Fruit fly (Drosophila melanogaster) whole organism, embryonic: ENCODE measurements around the gene CG6403.

Experiments
- Aef1 ChIP-seq: fragments of 200-800 bp; sonication (Bioruptor generic); IDR thresholded peaks from 3 replicates; pipeline ENCODE4 v1.3.6; 2022; ENCODE audit warnings: missing biosample characterization, missing genetic modification characterization
- B-H1 ChIP-seq: fragments of 200-800 bp; sonication (Bioruptor generic); IDR thresholded peaks from 3 replicates; pipeline ENCODE4 v1.3.6; 2022; ENCODE audit warnings: missing biosample characterization, missing genetic modification characterization
- CG10274 ChIP-seq: fragments of 200-800 bp; sonication (Bioruptor generic); optimal IDR thresholded peaks from 3 replicates; lab custom pipeline; 2017; ENCODE audit warnings: missing biosample characterization, mild to moderate bottlenecking, missing genetic modification characterization
- CG10654 ChIP-seq: fragments of 200-800 bp; sonication (Bioruptor generic); optimal IDR thresholded peaks from 2 replicates; lab custom pipeline; 2016; ENCODE audit warnings: missing biosample characterization, missing genetic modification characterization
- CG12299 ChIP-seq: fragments of 200-800 bp; sonication (Bioruptor generic); optimal IDR thresholded peaks from 2 replicates; lab custom pipeline; 2018; ENCODE audit warnings: missing biosample characterization, mild to moderate bottlenecking, missing genetic modification characterization
- CG13775 ChIP-seq: fragments of 200-800 bp; sonication (Bioruptor generic); optimal IDR thresholded peaks from 3 replicates; lab custom pipeline; 2017; ENCODE audit warnings: missing biosample characterization, mild to moderate bottlenecking, missing genetic modification characterization
- CG14014 ChIP-seq: fragments of 200-800 bp; sonication (Bioruptor generic); IDR thresholded peaks from 2 replicates; pipeline ENCODE4 v1.3.6; 2022; ENCODE audit warnings: missing biosample characterization, missing genetic modification characterization
- CG14441 ChIP-seq: fragments of 200-800 bp; sonication (Bioruptor generic); IDR thresholded peaks from 2 replicates; pipeline ENCODE4 v1.3.6; 2022; ENCODE audit warnings: missing biosample characterization, missing genetic modification characterization
- CG17385 ChIP-seq: fragments of 200-800 bp; sonication (Bioruptor generic); optimal IDR thresholded peaks from 3 replicates; lab custom pipeline; 2018; ENCODE audit warnings: missing biosample characterization, mild to moderate bottlenecking, missing genetic modification characterization
- CG17912 ChIP-seq: fragments of 200-800 bp; sonication (Bioruptor generic); optimal IDR thresholded peaks from 2 replicates; lab custom pipeline; 2018; ENCODE audit warnings: missing biosample characterization, mild to moderate bottlenecking, missing genetic modification characterization
- CG18619 ChIP-seq: fragments of 200-800 bp; sonication (Bioruptor generic); optimal IDR thresholded peaks from 3 replicates; lab custom pipeline; 2017; ENCODE audit warnings: missing biosample characterization, mild to moderate bottlenecking, missing genetic modification characterization
- CG2120 ChIP-seq: fragments of 200-800 bp; sonication (Bioruptor generic); optimal IDR thresholded peaks from 3 replicates; lab custom pipeline; 2016; ENCODE audit warnings: missing biosample characterization, missing genetic modification characterization
- CG2129 ChIP-seq: fragments of 200-800 bp; sonication (Bioruptor generic); IDR thresholded peaks from 2 replicates; pipeline ENCODE4 v1.3.6; 2022; ENCODE audit warnings: missing biosample characterization, missing genetic modification characterization; ENCODE audit not compliant: partially characterized antibody
- CG30020 ChIP-seq: fragments of 200-800 bp; optimal IDR thresholded peaks from 2 replicates; lab custom pipeline; 2019; ENCODE audit warnings: missing biosample characterization, mild to moderate bottlenecking, missing genetic modification characterization, moderate library complexity
- CG3065 ChIP-seq: fragments of 200-800 bp; sonication (Bioruptor generic); optimal IDR thresholded peaks from 2 replicates; lab custom pipeline; 2016; ENCODE audit warnings: missing biosample characterization, missing genetic modification characterization
- CG31224 ChIP-seq: fragments of 200-800 bp; sonication (Bioruptor generic); IDR thresholded peaks from 2 replicates; pipeline ENCODE4 v1.3.6; 2022; ENCODE audit warnings: missing biosample characterization, missing genetic modification characterization
- CG6272 ChIP-seq: fragments of 200-800 bp; sonication (Bioruptor generic); IDR thresholded peaks from 2 replicates; pipeline ENCODE4 v1.3.6; 2022; ENCODE audit warnings: missing biosample characterization, missing genetic modification characterization
- CG6791 ChIP-seq: fragments of 200-800 bp; sonication (Bioruptor generic); IDR thresholded peaks from 3 replicates; pipeline ENCODE4 v1.3.6; 2022; ENCODE audit warnings: missing biosample characterization, missing genetic modification characterization; ENCODE audit not compliant: partially characterized antibody
- CG7786 ChIP-seq: fragments of 200-800 bp; sonication (Bioruptor generic); optimal IDR thresholded peaks from 2 replicates; lab custom pipeline; 2016; ENCODE audit warnings: missing biosample characterization, missing genetic modification characterization
- CG8388 ChIP-seq: fragments of 200-800 bp; sonication (Bioruptor generic); optimal IDR thresholded peaks from 2 replicates; lab custom pipeline; 2019; ENCODE audit warnings: missing biosample characterization, mild to moderate bottlenecking, missing genetic modification characterization, moderate library complexity
- CG8478 ChIP-seq: fragments of >200 bp; optimal IDR thresholded peaks from 2 replicates; lab custom pipeline; 2018
- D ChIP-seq, 2 experiments: fragments of 200-800 bp in 1 of 2; fragments of >200 bp in 1 of 2; sonication (Bioruptor generic) in 1 of 2; optimal IDR thresholded peaks; 2 replicates in 1 of 2; 3 replicates in 1 of 2; lab custom pipeline; 2017; ENCODE audit warnings: mild to moderate bottlenecking in 1 of 2, missing biosample characterization in 1 of 2, missing genetic modification characterization in 1 of 2, missing genetic modification reagents in 1 of 2
- Dek ChIP-seq: fragments of 200-800 bp; sonication (Bioruptor generic); optimal IDR thresholded peaks from 3 replicates; lab custom pipeline; 2019; ENCODE audit warnings: missing biosample characterization, mild to moderate bottlenecking, missing genetic modification characterization, moderate library complexity
- Dll ChIP-seq: fragments of 200-800 bp; sonication (Bioruptor generic); IDR thresholded peaks from 4 replicates; pipeline ENCODE4 v1.3.6; 2022; ENCODE audit warnings: missing biosample characterization, missing genetic modification characterization; ENCODE audit not compliant: partially characterized antibody
- Doc2 ChIP-seq: fragments of 200-800 bp; sonication (Bioruptor generic); IDR thresholded peaks from 2 replicates; pipeline ENCODE4 v1.3.6; 2022; ENCODE audit warnings: missing biosample characterization, missing genetic modification characterization
- H2.0 ChIP-seq: fragments of 200-800 bp; sonication (Bioruptor generic); IDR thresholded peaks from 2 replicates; pipeline ENCODE4 v1.3.6; 2022; ENCODE audit warnings: missing biosample characterization, missing genetic modification characterization
- HLHmδ ChIP-seq: fragments of 200-800 bp; sonication (Bioruptor generic); optimal IDR thresholded peaks from 2 replicates; lab custom pipeline; 2018; ENCODE audit warnings: missing biosample characterization, mild to moderate bottlenecking, missing genetic modification characterization, moderate library complexity
- Hr3 ChIP-seq: fragments of 200-800 bp; sonication (Bioruptor generic); optimal IDR thresholded peaks from 3 replicates; lab custom pipeline; 2016; ENCODE audit warnings: missing biosample characterization, missing genetic modification characterization
- Lpt ChIP-seq: fragments of >200 bp; optimal IDR thresholded peaks from 2 replicates; lab custom pipeline; 2018; ENCODE audit warnings: missing biosample characterization, missing genetic modification characterization
- MTF-1 ChIP-seq: fragments of 200-800 bp; sonication (Bioruptor generic); optimal IDR thresholded peaks from 2 replicates; lab custom pipeline; 2018; ENCODE audit warnings: missing biosample characterization, mild to moderate bottlenecking, missing genetic modification characterization, borderline replicate concordance
- Optix ChIP-seq: fragments of 200-800 bp; sonication (Bioruptor generic); IDR thresholded peaks from 3 replicates; pipeline ENCODE4 v1.3.6; 2022; ENCODE audit warnings: missing biosample characterization, missing genetic modification characterization
- PHDP ChIP-seq: fragments of 200-800 bp; sonication (Bioruptor generic); optimal IDR thresholded peaks from 3 replicates; lab custom pipeline; 2018; ENCODE audit warnings: missing biosample characterization, mild to moderate bottlenecking, missing genetic modification characterization, moderate library complexity
- Rx ChIP-seq: fragments of 200-800 bp; sonication (Bioruptor generic); IDR thresholded peaks from 2 replicates; pipeline ENCODE4 v1.3.6; 2022; ENCODE audit warnings: missing biosample characterization, missing genetic modification characterization
- fd3F ChIP-seq: fragments of 200-800 bp; sonication (Bioruptor generic); optimal IDR thresholded peaks from 2 replicates; lab custom pipeline; 2018; ENCODE audit warnings: missing biosample characterization, mild to moderate bottlenecking, missing genetic modification characterization, moderate library complexity
- fru ChIP-seq: fragments of >200 bp; optimal IDR thresholded peaks from 2 replicates; lab custom pipeline; 2017
- gro ChIP-seq: fragments of 200-800 bp; sonication (Bioruptor generic); optimal IDR thresholded peaks from 2 replicates; lab custom pipeline; 2016; ENCODE audit warnings: missing biosample characterization, missing genetic modification characterization
- gt ChIP-seq: fragments of 200-800 bp; sonication (Bioruptor generic); IDR thresholded peaks from 2 replicates; pipeline ENCODE4 v1.3.6; 2022; ENCODE audit warnings: missing biosample characterization, missing genetic modification characterization
- luna ChIP-seq: fragments of 200-800 bp; sonication (Bioruptor generic); optimal IDR thresholded peaks from 2 replicates; lab custom pipeline; 2016; ENCODE audit warnings: missing biosample characterization, missing genetic modification characterization
- mam ChIP-seq: fragments of 200-800 bp; sonication (Bioruptor generic); optimal IDR thresholded peaks from 3 replicates; lab custom pipeline; 2016; ENCODE audit warnings: missing biosample characterization, missing genetic modification characterization
- nmo ChIP-seq: fragments of 200-800 bp; sonication (Bioruptor generic); optimal IDR thresholded peaks from 2 replicates; lab custom pipeline; 2018; ENCODE audit warnings: missing biosample characterization, mild to moderate bottlenecking, missing genetic modification characterization, moderate library complexity
- onecut ChIP-seq: fragments of 200-800 bp; sonication (Bioruptor generic); IDR thresholded peaks from 2 replicates; pipeline ENCODE4 v1.3.6; 2022; ENCODE audit warnings: missing biosample characterization, missing genetic modification characterization
- phol ChIP-seq: fragments of 200-800 bp; sonication (Bioruptor generic); optimal IDR thresholded peaks from 3 replicates; lab custom pipeline; 2018; ENCODE audit warnings: missing biosample characterization, mild to moderate bottlenecking, missing genetic modification characterization, moderate library complexity
- psq ChIP-seq: fragments of 200-800 bp; sonication (Bioruptor generic); optimal IDR thresholded peaks from 2 replicates; lab custom pipeline; 2017; ENCODE audit warnings: missing biosample characterization, missing genetic modification characterization
- sc ChIP-seq, 3 experiments: fragments of >200 bp in 2 of 3; fragments of 200-800 bp in 1 of 3; sonication (Bioruptor generic) in 1 of 3; optimal IDR thresholded peaks; 2 replicates in 2 of 3; 3 replicates in 1 of 3; lab custom pipeline; 2017; ENCODE audit warnings: mild to moderate bottlenecking in 1 of 3, missing biosample characterization in 1 of 3, missing genetic modification characterization in 1 of 3, missing genetic modification reagents in 1 of 3
- slbo ChIP-seq: fragments of 200-800 bp; sonication (Bioruptor generic); IDR thresholded peaks from 2 replicates; pipeline ENCODE4 v1.3.6; 2022; ENCODE audit warnings: missing biosample characterization, missing genetic modification characterization
- trh ChIP-seq: fragments of 200-800 bp; sonication (Bioruptor generic); optimal IDR thresholded peaks from 2 replicates; lab custom pipeline; 2016; ENCODE audit warnings: missing biosample characterization, missing genetic modification characterization
- twi ChIP-seq: fragments of 200-800 bp; optimal IDR thresholded peaks from 2 replicates; lab custom pipeline; 2019; ENCODE audit warnings: missing biosample characterization, mild to moderate bottlenecking, missing genetic modification characterization, moderate library complexity
- unc-4 ChIP-seq: fragments of 200-800 bp; sonication (Bioruptor generic); IDR thresholded peaks from 2 replicates; pipeline ENCODE4 v1.3.6; 2022; ENCODE audit warnings: missing biosample characterization, missing genetic modification characterization; ENCODE audit not compliant: partially characterized antibody
- vnd ChIP-seq: fragments of 200-800 bp; sonication (Bioruptor generic); IDR thresholded peaks from 3 replicates; pipeline ENCODE4 v1.3.6; 2022; ENCODE audit warnings: missing biosample characterization, missing genetic modification characterization; ENCODE audit not compliant: partially characterized antibody
- wor ChIP-seq: fragments of 200-800 bp; sonication (Bioruptor generic); IDR thresholded peaks from 2 replicates; pipeline ENCODE4 v1.3.6; 2022; ENCODE audit warnings: missing biosample characterization, missing genetic modification characterization

CG6403 gene

dm6 chr3R:26714109-26714576, 22.0 kb downstream of the CG6403 start, which contains the start of gene amon (continued):
- no peak for TF ChIP-seq sc (optimal IDR thresholded peaks at IDR 0.05; lab: Kevin White, UChicago)
- TF ChIP-seq sc (GFP tag; optimal IDR thresholded peaks at IDR 0.05; lab: Kevin White, UChicago) = peak; percentile 89
- no peak for TF ChIP-seq fru (lab: Kevin White, UChicago)
- peak; percentile 97 for TF ChIP-seq CG31224 (GFP tag; lab: Robert Waterston, UW)
- peak; percentile 99 for TF ChIP-seq CG7786 (GFP tag; lab: Kevin White, UChicago)
- TF ChIP-seq Rx (GFP tag; lab: Robert Waterston, UW) = peak; percentile 98
- TF ChIP-seq CG8388 (GFP tag; lab: Kevin White, UChicago) = peak; percentile 91
- TF ChIP-seq trh (GFP tag; lab: Kevin White, UChicago) = peak; percentile 92
- TF ChIP-seq Dll (GFP tag; lab: Robert Waterston, UW) = no peak
- TF ChIP-seq Lpt = no peak
- peak; percentile 99 for TF ChIP-seq CG18619 (GFP tag; lab: Kevin White, UChicago)
- TF ChIP-seq onecut = peak; percentile 96
- peak; percentile 97 for TF ChIP-seq nmo (GFP tag; lab: Kevin White, UChicago)
- peak; percentile 95 for TF ChIP-seq CG17385 (GFP tag; lab: Kevin White, UChicago)
- TF ChIP-seq CG2129 (GFP tag; lab: Robert Waterston, UW) = no peak
- TF ChIP-seq Dek (tag; lab: Kevin White, UChicago) = peak; percentile 99
- TF ChIP-seq MTF-1 = peak; percentile 90
- TF ChIP-seq CG30020 (tag; lab: Kevin White, UChicago) = no peak
- TF ChIP-seq CG12299 = peak; percentile 98
- TF ChIP-seq H2.0 = peak; percentile 98
- TF ChIP-seq wor (GFP tag; lab: Robert Waterston, UW) = peak; percentile 94
- TF ChIP-seq CG6272 (GFP tag; lab: Robert Waterston, UW) = peak; percentile 98
- peak; percentile 95 for TF ChIP-seq phol (tag; lab: Kevin White, UChicago)
- TF ChIP-seq CG3065 = peak; percentile 85
- TF ChIP-seq D (optimal IDR thresholded peaks at IDR 0.05; lab: Kevin White, UChicago) = no peak
- peak; percentile 95 for TF ChIP-seq D (GFP tag; optimal IDR thresholded peaks at IDR 0.05; lab: Kevin White, UChicago)
- TF ChIP-seq Doc2 (GFP tag; lab: Robert Waterston, UW) = peak; percentile 97
- peak; percentile 99 for TF ChIP-seq CG14014 (GFP tag; lab: Robert Waterston, UW)
- peak; percentile 100 for TF ChIP-seq slbo
- TF ChIP-seq CG13775 (GFP tag; lab: Kevin White, UChicago) = peak; percentile 95
- TF ChIP-seq Optix (GFP tag; lab: Robert Waterston, UW) = peak; percentile 98
- TF ChIP-seq luna (GFP tag; lab: Kevin White, UChicago) = peak; percentile 97
- TF ChIP-seq twi = peak; percentile 86
- no peak for TF ChIP-seq CG8478 (lab: Kevin White, UChicago)
- peak; percentile 91 for TF ChIP-seq psq
- TF ChIP-seq CG14441 (GFP tag; lab: Robert Waterston, UW) = peak; percentile 99
- TF ChIP-seq gro (GFP tag; lab: Kevin White, UChicago) = peak; percentile 99
- TF ChIP-seq B-H1 (GFP tag; lab: Robert Waterston, UW) = peak; percentile 97
- TF ChIP-seq CG6791 (GFP tag; lab: Robert Waterston, UW) = no peak
- TF ChIP-seq mam (GFP tag; lab: Kevin White, UChicago) = peak; percentile 100
- TF ChIP-seq gt (GFP tag; lab: Robert Waterston, UW) = peak; percentile 94
- peak; percentile 99 for TF ChIP-seq fd3F (GFP tag; lab: Kevin White, UChicago)
- peak; percentile 94 for TF ChIP-seq CG10274 (GFP tag; lab: Kevin White, UChicago)
- TF ChIP-seq unc-4 (GFP tag; lab: Robert Waterston, UW) = no peak
- TF ChIP-seq HLHmδ (GFP tag; lab: Kevin White, UChicago) = no peak
- TF ChIP-seq vnd (GFP tag; lab: Robert Waterston, UW) = no peak
- TF ChIP-seq CG17912 (GFP tag; lab: Kevin White, UChicago) = peak; percentile 89
- peak; percentile 99 for TF ChIP-seq Aef1 (GFP tag; lab: Robert Waterston, UW)
- peak; percentile 99 for TF ChIP-seq CG10654
- TF ChIP-seq CG2120 (GFP tag; lab: Kevin White, UChicago) = peak; percentile 100
- TF ChIP-seq Hr3 (GFP tag; lab: Kevin White, UChicago) = peak; percentile 97
- peak; percentile 98 for TF ChIP-seq PHDP (tag; lab: Kevin White, UChicago)
